Fruit fly (Drosophila melanogaster) whole organism, wandering third instar larva: ENCODE measurements around the gene CG44098.

Experiments used
- Abd-B ChIP-seq: fragments of >200 bp; optimal IDR thresholded peaks from 2 replicates; lab custom pipeline; 2017; ENCODE audit warnings: missing biosample characterization, missing genetic modification characterization
- CG32264 ChIP-seq: fragments of 200-800 bp; sonication (Bioruptor generic); optimal IDR thresholded peaks from 2 replicates; lab custom pipeline; 2016; ENCODE audit warnings: missing biosample characterization, missing genetic modification characterization
- CG9705 ChIP-seq: fragments of 200-800 bp; sonication (Bioruptor generic); optimal IDR thresholded peaks from 2 replicates; lab custom pipeline; 2018; ENCODE audit warnings: missing biosample characterization, mild to moderate bottlenecking, missing genetic modification characterization
- CrebA ChIP-seq: fragments of 200-800 bp; sonication (Bioruptor generic); optimal IDR thresholded peaks from 2 replicates; lab custom pipeline; 2016; ENCODE audit warnings: missing biosample characterization, mild to moderate bottlenecking, missing genetic modification characterization, borderline replicate concordance
- Dfd ChIP-seq: fragments of >200 bp; optimal IDR thresholded peaks from 2 replicates; lab custom pipeline; 2017; ENCODE audit warnings: missing biosample characterization, missing genetic modification characterization
- Dif ChIP-seq: fragments of 200-275, 200-300 bp; sonication (Bioruptor generic); optimal IDR thresholded peaks from 2 replicates; lab custom pipeline; 2018; ENCODE audit warnings: missing biosample characterization, missing genetic modification characterization; ENCODE audit not compliant: partially characterized antibody
- GATAd ChIP-seq: sonication (Bioruptor generic); optimal IDR thresholded peaks from 2 replicates; lab custom pipeline; 2016; ENCODE audit warnings: missing biosample characterization, missing genetic modification characterization
- HLH106 ChIP-seq: fragments of 200-800 bp; optimal IDR thresholded peaks from 3 replicates; lab custom pipeline; 2019; ENCODE audit warnings: missing biosample characterization, mild to moderate bottlenecking, missing genetic modification characterization, moderate library complexity
- Hnf4 ChIP-seq: fragments of 200-800 bp; sonication (Bioruptor generic); optimal IDR thresholded peaks from 2 replicates; lab custom pipeline; 2016; ENCODE audit warnings: missing biosample characterization, mild to moderate bottlenecking, missing genetic modification characterization
- Hr78 ChIP-seq: fragments of >200 bp; optimal IDR thresholded peaks from 2 replicates; lab custom pipeline; 2017; ENCODE audit warnings: missing biosample characterization, missing genetic modification characterization
- Hr83 ChIP-seq: fragments of 200-300 bp; sonication (Bioruptor generic); optimal IDR thresholded peaks from 2 replicates; lab custom pipeline; 2016; ENCODE audit warnings: missing biosample characterization, mild to moderate bottlenecking, missing genetic modification characterization, moderate library complexity; ENCODE audit not compliant: poor library complexity, severe bottlenecking
- Jra ChIP-seq: sonication (Bioruptor generic); optimal IDR thresholded peaks from 2 replicates; lab custom pipeline; 2016; ENCODE audit warnings: missing biosample characterization, missing genetic modification characterization
- Mio ChIP-seq: sonication (Bioruptor generic); optimal IDR thresholded peaks from 2 replicates; lab custom pipeline; 2016; ENCODE audit warnings: missing biosample characterization, missing genetic modification characterization
- Myc ChIP-seq: fragments of >200 bp; optimal IDR thresholded peaks from 2 replicates; lab custom pipeline; 2017
- N ChIP-seq: fragments of >200 bp; optimal IDR thresholded peaks from 2 replicates; lab custom pipeline; 2018; ENCODE audit warnings: missing biosample characterization, missing external identifiers, missing genetic modification characterization
- OdsH ChIP-seq: fragments of 200-800 bp; sonication (Bioruptor generic); optimal IDR thresholded peaks from 2 replicates; lab custom pipeline; 2016; ENCODE audit warnings: missing biosample characterization, mild to moderate bottlenecking, missing genetic modification characterization
- Rel ChIP-seq, 2 experiments: fragments of 200-800 bp; sonication (Bioruptor generic) in 1 of 2; optimal IDR thresholded peaks; 2 replicates in 1 of 2; 3 replicates in 1 of 2; lab custom pipeline; 2016 to 2019; ENCODE audit warnings: mild to moderate bottlenecking in 2 of 2, missing biosample characterization in 2 of 2, missing genetic modification characterization in 2 of 2, moderate library complexity in 1 of 2
- Sp1 ChIP-seq: fragments of 200-800 bp; sonication (Bioruptor generic); optimal IDR thresholded peaks from 3 replicates; lab custom pipeline; 2019; ENCODE audit warnings: missing biosample characterization, mild to moderate bottlenecking, missing genetic modification characterization, moderate library complexity
- Vsx2 ChIP-seq: fragments of 200-300, 225-300 bp; sonication (Bioruptor generic); optimal IDR thresholded peaks from 2 replicates; lab custom pipeline; 2018; ENCODE audit warnings: missing biosample characterization, missing genetic modification characterization; ENCODE audit not compliant: partially characterized antibody
- br ChIP-seq: fragments of 200-800 bp; sonication (Bioruptor generic); optimal IDR thresholded peaks from 2 replicates; lab custom pipeline; 2016; ENCODE audit warnings: missing biosample characterization, missing genetic modification characterization
- brk ChIP-seq: fragments of 200-800 bp; sonication (Bioruptor generic); optimal IDR thresholded peaks from 2 replicates; lab custom pipeline; 2016; ENCODE audit warnings: missing biosample characterization, mild to moderate bottlenecking, missing genetic modification characterization
- dl ChIP-seq, 2 experiments: fragments of 175-275, 200-275 bp in 1 of 2; fragments of 200-275 bp in 1 of 2; sonication (Bioruptor generic); optimal IDR thresholded peaks; lab custom pipeline; 2018; ENCODE audit warnings: mild to moderate bottlenecking in 2 of 2, missing biosample characterization in 2 of 2, missing genetic modification characterization in 2 of 2, moderate library complexity in 2 of 2; ENCODE audit not compliant: partially characterized antibody in 2 of 2, insufficient read depth in 1 of 2
- dmrt93B ChIP-seq: fragments of 200-800 bp; sonication (Bioruptor generic); optimal IDR thresholded peaks from 2 replicates; lab custom pipeline; 2018; ENCODE audit warnings: missing biosample characterization, mild to moderate bottlenecking, missing genetic modification characterization
- dsf ChIP-seq: sonication (Bioruptor generic); optimal IDR thresholded peaks from 2 replicates; lab custom pipeline; 2016; ENCODE audit warnings: missing biosample characterization, missing genetic modification characterization, borderline replicate concordance
- ey ChIP-seq: fragments of 200-800 bp; sonication (Bioruptor generic); optimal IDR thresholded peaks from 2 replicates; lab custom pipeline; 2016; ENCODE audit warnings: missing biosample characterization, missing genetic modification characterization
- foxo ChIP-seq, 2 experiments: fragments of 200-800 bp; sonication (Bioruptor generic); optimal IDR thresholded peaks; 2 replicates in 1 of 2; 3 replicates in 1 of 2; lab custom pipeline; 2016 to 2017; ENCODE audit warnings: missing biosample characterization in 2 of 2, missing genetic modification characterization in 2 of 2
- fru ChIP-seq: fragments of 200-800 bp; sonication (Bioruptor generic); optimal IDR thresholded peaks from 3 replicates; lab custom pipeline; 2016; ENCODE audit warnings: missing biosample characterization, mild to moderate bottlenecking, missing genetic modification characterization
- h ChIP-seq: fragments of 200-800 bp; sonication (Bioruptor generic); optimal IDR thresholded peaks from 3 replicates; lab custom pipeline; 2016; ENCODE audit warnings: missing biosample characterization, mild to moderate bottlenecking, missing genetic modification characterization
- jim ChIP-seq: fragments of 175-275, 200-325 bp; sonication (Bioruptor generic); optimal IDR thresholded peaks from 2 replicates; lab custom pipeline; 2016; ENCODE audit warnings: missing biosample characterization, mild to moderate bottlenecking, missing genetic modification characterization
- lola ChIP-seq: fragments of >200 bp; optimal IDR thresholded peaks from 2 replicates; lab custom pipeline; 2017; ENCODE audit warnings: missing biosample characterization, missing genetic modification characterization
- pan ChIP-seq: fragments of >200 bp; optimal IDR thresholded peaks from 2 replicates; lab custom pipeline; 2017
- psq ChIP-seq: fragments of 200-800 bp; sonication (Bioruptor generic); optimal IDR thresholded peaks from 3 replicates; lab custom pipeline; 2017; ENCODE audit warnings: missing biosample characterization, mild to moderate bottlenecking, missing genetic modification characterization, moderate library complexity
- rgr ChIP-seq: fragments of 200-800 bp; sonication (Bioruptor generic); optimal IDR thresholded peaks from 3 replicates; lab custom pipeline; 2016; ENCODE audit warnings: missing biosample characterization, mild to moderate bottlenecking, missing genetic modification characterization
- sage ChIP-seq: fragments of 200-800 bp; sonication (Bioruptor generic); optimal IDR thresholded peaks from 2 replicates; lab custom pipeline; 2016; ENCODE audit warnings: missing biosample characterization, mild to moderate bottlenecking, missing genetic modification characterization
- sv ChIP-seq: fragments of 200-800 bp; sonication (Bioruptor generic); optimal IDR thresholded peaks from 3 replicates; lab custom pipeline; 2016; ENCODE audit warnings: missing biosample characterization, missing genetic modification characterization
- tai ChIP-seq: sonication (Bioruptor generic); optimal IDR thresholded peaks from 2 replicates; lab custom pipeline; 2016; ENCODE audit warnings: missing biosample characterization, missing genetic modification characterization
- usp ChIP-seq: fragments of >200 bp; optimal IDR thresholded peaks from 2 replicates; lab custom pipeline; 2017; ENCODE audit warnings: missing biosample characterization, missing genetic modification characterization
- woc ChIP-seq: sonication (Bioruptor generic); optimal IDR thresholded peaks from 2 replicates; lab custom pipeline; 2016; ENCODE audit warnings: missing biosample characterization, mild to moderate bottlenecking, missing genetic modification characterization

The CG44098 gene

DNA sequence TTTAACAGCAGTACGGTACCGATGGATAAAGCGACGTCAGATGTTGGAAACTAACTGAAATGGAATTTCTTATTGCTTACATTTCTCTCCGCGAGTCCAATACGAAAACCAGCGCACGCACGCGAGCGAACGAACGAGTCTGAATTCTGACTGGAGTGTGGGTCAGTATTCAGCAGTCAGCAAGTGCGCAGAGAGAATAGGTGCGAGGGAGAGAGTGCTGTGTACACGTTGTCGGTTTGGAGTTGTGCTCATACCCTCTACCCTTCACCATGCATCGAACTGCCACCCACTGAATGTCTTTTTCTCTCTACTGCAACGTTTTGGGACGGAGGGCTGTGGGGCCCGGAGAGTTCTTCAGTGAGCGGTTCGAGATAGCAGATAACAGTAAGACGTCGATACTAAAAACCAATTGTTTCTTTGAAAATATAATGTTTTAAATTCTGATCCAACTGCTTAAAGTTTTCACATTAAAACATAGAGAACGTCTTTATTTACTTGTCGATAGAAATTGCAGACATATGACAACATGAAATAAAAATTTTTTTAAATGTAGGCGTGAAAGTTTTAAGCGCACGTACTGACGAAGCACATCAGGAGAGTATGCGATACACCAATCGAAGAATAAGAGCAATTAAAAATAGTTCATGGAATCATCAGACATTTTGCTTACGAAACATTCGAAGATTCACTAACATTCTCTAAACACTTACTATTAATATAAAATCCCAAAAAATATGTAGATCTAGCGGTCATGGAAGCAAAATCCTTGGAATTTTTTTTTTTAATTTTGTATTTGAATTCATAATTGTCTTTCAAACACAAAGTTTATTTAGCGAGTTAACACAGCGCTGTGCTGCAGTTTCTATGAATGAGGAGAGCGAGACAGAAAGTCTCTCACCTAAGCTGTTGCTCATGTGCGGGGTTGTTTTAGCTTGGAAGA lies 33.2 kb downstream of the CG44098 start:
- TF ChIP-seq sv, result peak; percentile 88
- peak in 1 of 2 experiments; percentile 84 for TF ChIP-seq foxo (GFP tag; optimal IDR thresholded peaks at IDR 0.05; lab: Kevin White, UChicago)
- peak; percentile 82 for TF ChIP-seq fru (GFP tag; lab: Kevin White, UChicago)
- TF ChIP-seq brk (GFP tag; lab: Kevin White, UChicago), result no peak
- peak; percentile 84 for TF ChIP-seq ey
- TF ChIP-seq rgr (GFP tag; lab: Kevin White, UChicago), result peak; percentile 72
- peak; percentile 1 for TF ChIP-seq sage (GFP tag; lab: Kevin White, UChicago)
- TF ChIP-seq psq (GFP tag; lab: Kevin White, UChicago), result peak; percentile 77
- TF ChIP-seq dsf, result no peak
- TF ChIP-seq Hnf4, result peak; percentile 53
- peak; percentile 94 for TF ChIP-seq Hr83
- TF ChIP-seq Vsx2 (GFP tag; lab: Kevin White, UChicago), result peak; percentile 84
- TF ChIP-seq N, result no peak
- peak; percentile 94 for TF ChIP-seq Dif (GFP tag; lab: Kevin White, UChicago)
- TF ChIP-seq Mio (GFP tag; lab: Kevin White, UChicago), result no peak
- no peak for TF ChIP-seq Abd-B (GFP tag; lab: Kevin White, UChicago)
- TF ChIP-seq dmrt93B (GFP tag; lab: Kevin White, UChicago), result peak; percentile 70
- peak; percentile 66 for TF ChIP-seq Sp1
- peak; percentile 51 for TF ChIP-seq CG9705
- no peak for TF ChIP-seq Hr78 (GFP tag; lab: Kevin White, UChicago)
- peak; percentile 75 to 94 for TF ChIP-seq dl (GFP tag; optimal IDR thresholded peaks at IDR 0.05; lab: Kevin White, UChicago; ENCODE audit: insufficient read depth in 1 of 2, partially characterized antibody in 2 of 2)
- peak; percentile 93 for TF ChIP-seq CrebA (GFP tag; lab: Kevin White, UChicago)
- no peak for TF ChIP-seq GATAd (GFP tag; lab: Kevin White, UChicago)
- TF ChIP-seq pan (lab: Kevin White, UChicago), result no peak
- TF ChIP-seq tai, result peak; percentile 73
- peak; percentile 71 for TF ChIP-seq HLH106 (tag; lab: Kevin White, UChicago)
- peak; percentile 78 for TF ChIP-seq h (GFP tag; lab: Kevin White, UChicago)
- peak; percentile 72 for TF ChIP-seq OdsH (GFP tag; lab: Kevin White, UChicago)
- TF ChIP-seq woc (GFP tag; lab: Kevin White, UChicago), result peak; percentile 87
- no peak for TF ChIP-seq lola (GFP tag; lab: Kevin White, UChicago)
- peak; percentile 38 for TF ChIP-seq Jra
- TF ChIP-seq CG32264 (GFP tag; lab: Kevin White, UChicago), result no peak
- no peak for TF ChIP-seq Myc (lab: Kevin White, UChicago)
- TF ChIP-seq jim (GFP tag; lab: Kevin White, UChicago), result peak; percentile 85
- no peak for TF ChIP-seq usp (GFP tag; lab: Kevin White, UChicago)
- TF ChIP-seq br, result peak; percentile 81
- no peak for TF ChIP-seq Rel (GFP tag; optimal IDR thresholded peaks at IDR 0.05; lab: Kevin White, UChicago)
- TF ChIP-seq Rel (tag; optimal IDR thresholded peaks at IDR 0.05; lab: Kevin White, UChicago), result peak; percentile 16
- TF ChIP-seq Dfd, result no peak

DNA sequence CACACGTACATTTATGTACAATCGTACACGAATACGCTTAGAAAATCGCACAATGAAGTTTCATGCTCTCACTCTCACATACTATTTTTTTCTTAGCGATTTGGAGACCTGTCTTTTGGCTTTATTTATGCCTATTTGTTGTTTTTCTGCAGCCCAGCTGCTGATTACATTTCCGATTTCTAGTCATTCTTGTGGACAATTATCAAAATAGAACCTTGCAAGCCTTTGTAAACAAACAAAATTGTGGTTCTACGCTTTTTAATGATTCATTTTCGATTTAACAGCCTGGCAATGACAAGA lies 33.9 kb downstream of the CG44098 start:
- no peak for TF ChIP-seq usp (GFP tag; lab: Kevin White, UChicago)
- no peak for TF ChIP-seq CG9705
- TF ChIP-seq dl (GFP tag; optimal IDR thresholded peaks at IDR 0.05; lab: Kevin White, UChicago; ENCODE audit: insufficient read depth in 1 of 2, partially characterized antibody in 2 of 2), result no peak
- TF ChIP-seq ey, result no peak
- TF ChIP-seq HLH106 (tag; lab: Kevin White, UChicago), result no peak
- no peak for TF ChIP-seq Rel (GFP tag; optimal IDR thresholded peaks at IDR 0.05; lab: Kevin White, UChicago)
- TF ChIP-seq Rel (tag; optimal IDR thresholded peaks at IDR 0.05; lab: Kevin White, UChicago), result no peak
- no peak for TF ChIP-seq OdsH (GFP tag; lab: Kevin White, UChicago)
- TF ChIP-seq tai, result no peak
- TF ChIP-seq Vsx2 (GFP tag; lab: Kevin White, UChicago), result no peak
- TF ChIP-seq Dif (GFP tag; lab: Kevin White, UChicago), result no peak
- TF ChIP-seq sv, result no peak
- no peak for TF ChIP-seq psq (GFP tag; lab: Kevin White, UChicago)
